Worm (Caenorhabditis elegans): ENCODE measurements around the gene Y39F10C.3.

DNA sequence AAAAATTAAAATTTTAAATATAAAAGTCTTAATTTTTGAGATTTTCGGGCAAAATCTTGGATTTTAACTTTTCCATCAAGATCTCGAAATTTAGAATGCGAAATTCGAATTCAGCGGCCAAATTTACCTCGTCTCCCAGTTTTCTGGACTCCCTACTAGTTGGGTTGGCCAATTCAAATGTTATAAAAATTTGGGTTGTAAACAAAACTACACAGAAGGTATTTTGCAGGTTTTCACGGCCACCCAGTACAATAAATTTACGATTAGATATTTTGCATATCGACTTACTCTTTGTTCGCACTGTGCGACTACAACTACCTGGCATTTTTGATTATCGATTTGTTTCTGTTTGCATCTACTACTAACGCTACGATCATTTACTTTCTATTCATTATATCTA lies 10.6 kb downstream of the Y39F10C.3 start, which contains the start of gene T02H6.5:
- TF ChIP-seq cog-1 (tag; optimal IDR thresholded peaks at IDR 0.05) (no peak), tab-1 (GFP tag; IDR thresholded peaks at IDR 0.05) (no peak), flt-1 (GFP tag; IDR thresholded peaks at IDR 0.05) (no peak)
